Worm (Caenorhabditis elegans) whole organism, L2 larva: ENCODE measurements around the gene prmt-4.

Experiments
- C34F6.9 ChIP-seq: fragments of 150-350 bp; optimal IDR thresholded peaks from 2 replicates; lab custom pipeline; 2014; ENCODE audit warnings: missing biosample characterization, missing genetic modification characterization
- F13H6.1 ChIP-seq: sonication (generic microtip); optimal IDR thresholded peaks from 2 replicates; lab custom pipeline; 2016; ENCODE audit warnings: missing genetic modification characterization, missing compliant biosample characterization
- R02D3.7 ChIP-seq: fragments of 150-350 bp; optimal IDR thresholded peaks from 2 replicates; lab custom pipeline; 2014; ENCODE audit warnings: missing biosample characterization, missing genetic modification characterization
- ZK546.5 ChIP-seq: sonication (generic microtip); optimal IDR thresholded peaks from 2 replicates; lab custom pipeline; 2017; ENCODE audit warnings: missing biosample characterization, missing genetic modification characterization
- alr-1 ChIP-seq: fragments of 150-350 bp; optimal IDR thresholded peaks from 2 replicates; lab custom pipeline; 2014; ENCODE audit warnings: missing biosample characterization, missing genetic modification characterization
- aly-2 ChIP-seq: fragments of 150-350 bp; optimal IDR thresholded peaks from 2 replicates; lab custom pipeline; 2014; ENCODE audit warnings: missing biosample characterization, missing genetic modification characterization
- ama-1 ChIP-seq: fragments of 150-350 bp; optimal IDR thresholded peaks from 2 replicates; lab custom pipeline; 2018; ENCODE audit warnings: inconsistent platforms
- blmp-1 ChIP-seq: sonication (generic microtip); optimal IDR thresholded peaks from 2 replicates; lab custom pipeline; 2017; ENCODE audit warnings: missing genetic modification characterization, mild to moderate bottlenecking, missing compliant biosample characterization, antibody characterized with exemption, moderate library complexity; ENCODE audit not compliant: insufficient read depth
- ceh-16 ChIP-seq: fragments of 150-350 bp; optimal IDR thresholded peaks from 2 replicates; lab custom pipeline; 2014; ENCODE audit warnings: missing biosample characterization, missing genetic modification characterization
- ceh-82 ChIP-seq: fragments of 150-350 bp; optimal IDR thresholded peaks from 2 replicates; lab custom pipeline; 2014; ENCODE audit warnings: missing biosample characterization, missing genetic modification characterization
- crh-2 ChIP-seq: sonication (generic microtip); optimal IDR thresholded peaks from 2 replicates; lab custom pipeline; 2017; ENCODE audit warnings: missing biosample characterization, missing genetic modification characterization
- dmd-4 ChIP-seq: sonication (generic microtip); optimal IDR thresholded peaks from 2 replicates; lab custom pipeline; 2017; ENCODE audit warnings: missing biosample characterization, missing genetic modification characterization
- egl-27 ChIP-seq: sonication (generic microtip); optimal IDR thresholded peaks from 3 replicates; lab custom pipeline; 2017; ENCODE audit warnings: missing biosample characterization, missing genetic modification reagents, missing genetic modification characterization
- elt-1 ChIP-seq: fragments of 150-350 bp; optimal IDR thresholded peaks from 2 replicates; lab custom pipeline; 2014; ENCODE audit warnings: missing biosample characterization, missing genetic modification characterization
- elt-3 ChIP-seq: sonication (generic microtip); optimal IDR thresholded peaks from 2 replicates; lab custom pipeline; 2017; ENCODE audit warnings: missing biosample characterization, missing genetic modification characterization
- fos-1 ChIP-seq: fragments of 150-350 bp; optimal IDR thresholded peaks from 2 replicates; lab custom pipeline; 2014; ENCODE audit warnings: missing biosample characterization, missing genetic modification characterization
- gmeb-1 ChIP-seq: fragments of 150-350 bp; optimal IDR thresholded peaks from 2 replicates; lab custom pipeline; 2014; ENCODE audit warnings: missing biosample characterization, missing genetic modification characterization
- lin-11 ChIP-seq: fragments of 150-350 bp; sonication (generic microtip); optimal IDR thresholded peaks from 2 replicates; lab custom pipeline; 2014; ENCODE audit warnings: missing biosample characterization, missing genetic modification characterization, inconsistent platforms, mixed read lengths
- lin-13 ChIP-seq: fragments of 150-350 bp; optimal IDR thresholded peaks from 2 replicates; lab custom pipeline; 2014; ENCODE audit warnings: missing biosample characterization, missing genetic modification reagents, missing genetic modification characterization
- lin-39 ChIP-seq: fragments of 150-350 bp; optimal IDR thresholded peaks from 2 replicates; lab custom pipeline; 2014; ENCODE audit warnings: missing biosample characterization, missing genetic modification reagents, missing genetic modification characterization
- lsy-2 ChIP-seq, 2 experiments: fragments of 150-350 bp in 1 of 2; sonication (generic microtip) in 1 of 2; optimal IDR thresholded peaks; 2 replicates each; lab custom pipeline; 2014 to 2017; ENCODE audit warnings: missing biosample characterization in 2 of 2, missing genetic modification characterization in 2 of 2
- mab-5 ChIP-seq: fragments of 150-350 bp; optimal IDR thresholded peaks from 2 replicates; lab custom pipeline; 2014; ENCODE audit warnings: missing biosample characterization, missing genetic modification characterization
- mbf-1 ChIP-seq: sonication (generic microtip); optimal IDR thresholded peaks from 2 replicates; lab custom pipeline; 2017; ENCODE audit warnings: missing biosample characterization, missing genetic modification characterization
- nhr-10 ChIP-seq: sonication (generic microtip); optimal IDR thresholded peaks from 2 replicates; lab custom pipeline; 2017; ENCODE audit warnings: missing biosample characterization, missing genetic modification characterization
- nhr-11 ChIP-seq: fragments of 150-350 bp; optimal IDR thresholded peaks from 2 replicates; lab custom pipeline; 2014; ENCODE audit warnings: missing biosample characterization, missing genetic modification characterization
- nhr-12 ChIP-seq: fragments of 150-350 bp; optimal IDR thresholded peaks from 2 replicates; lab custom pipeline; 2014; ENCODE audit warnings: missing biosample characterization, missing genetic modification characterization
- nhr-21 ChIP-seq: fragments of 150-350 bp; optimal IDR thresholded peaks from 2 replicates; lab custom pipeline; 2014; ENCODE audit warnings: missing biosample characterization, missing genetic modification characterization
- nhr-23 ChIP-seq: fragments of 150-350 bp; optimal IDR thresholded peaks from 2 replicates; lab custom pipeline; 2014; ENCODE audit warnings: missing biosample characterization, missing genetic modification reagents, missing genetic modification characterization
- nhr-237 ChIP-seq: fragments of 150-350 bp; optimal IDR thresholded peaks from 2 replicates; lab custom pipeline; 2014; ENCODE audit warnings: missing biosample characterization, missing genetic modification characterization
- nhr-6 ChIP-seq: fragments of 150-350 bp; optimal IDR thresholded peaks from 2 replicates; lab custom pipeline; 2014; ENCODE audit warnings: missing biosample characterization, missing genetic modification characterization
- nhr-77 ChIP-seq: fragments of 150-350 bp; optimal IDR thresholded peaks from 2 replicates; lab custom pipeline; 2014; ENCODE audit warnings: missing biosample characterization, missing genetic modification characterization
- peb-1 ChIP-seq: fragments of 150-350 bp; optimal IDR thresholded peaks from 2 replicates; lab custom pipeline; 2014; ENCODE audit warnings: missing biosample characterization, missing genetic modification characterization
- sem-4 ChIP-seq: fragments of 150-350 bp; optimal IDR thresholded peaks from 2 replicates; lab custom pipeline; 2014; ENCODE audit warnings: missing biosample characterization, missing genetic modification reagents, missing genetic modification characterization
- skn-1 ChIP-seq: sonication (generic microtip); optimal IDR thresholded peaks from 2 replicates; lab custom pipeline; 2017; ENCODE audit warnings: missing biosample characterization, missing genetic modification characterization
- sma-9 ChIP-seq, 2 experiments: fragments of 150-350 bp in 1 of 2; sonication (generic microtip) in 1 of 2; optimal IDR thresholded peaks; 2 replicates each; lab custom pipeline; 2014 to 2016; ENCODE audit warnings: missing genetic modification characterization in 2 of 2, mild to moderate bottlenecking in 1 of 2, missing biosample characterization in 1 of 2, missing compliant biosample characterization in 1 of 2, missing genetic modification reagents in 1 of 2, moderate library complexity in 1 of 2
- unc-39 ChIP-seq: fragments of 150-350 bp; optimal IDR thresholded peaks from 2 replicates; lab custom pipeline; 2014; ENCODE audit warnings: missing biosample characterization, missing genetic modification characterization
- unc-55 ChIP-seq: fragments of 150-350 bp; sonication (generic microtip); optimal IDR thresholded peaks from 3 replicates; lab custom pipeline; 2014; ENCODE audit warnings: missing biosample characterization, missing genetic modification reagents, missing genetic modification characterization
- unc-62 ChIP-seq: fragments of 150-350 bp; optimal IDR thresholded peaks from 2 replicates; lab custom pipeline; 2014; ENCODE audit warnings: missing biosample characterization, missing genetic modification reagents, missing genetic modification characterization
- zag-1 ChIP-seq: fragments of 150-350 bp; optimal IDR thresholded peaks from 2 replicates; lab custom pipeline; 2014; ENCODE audit warnings: missing biosample characterization, missing genetic modification characterization
- ztf-1 ChIP-seq: fragments of 200-800 bp; sonication (Bioruptor generic); conservative IDR thresholded peaks from 2 replicates; pipeline ENCODE4 v1.3.6; 2022; ENCODE audit warnings: missing genetic modification characterization, missing compliant biosample characterization
- ztf-4 ChIP-seq: fragments of 150-350 bp; optimal IDR thresholded peaks from 2 replicates; lab custom pipeline; 2014; ENCODE audit warnings: missing biosample characterization, missing genetic modification characterization

The prmt-4 gene

DNA sequence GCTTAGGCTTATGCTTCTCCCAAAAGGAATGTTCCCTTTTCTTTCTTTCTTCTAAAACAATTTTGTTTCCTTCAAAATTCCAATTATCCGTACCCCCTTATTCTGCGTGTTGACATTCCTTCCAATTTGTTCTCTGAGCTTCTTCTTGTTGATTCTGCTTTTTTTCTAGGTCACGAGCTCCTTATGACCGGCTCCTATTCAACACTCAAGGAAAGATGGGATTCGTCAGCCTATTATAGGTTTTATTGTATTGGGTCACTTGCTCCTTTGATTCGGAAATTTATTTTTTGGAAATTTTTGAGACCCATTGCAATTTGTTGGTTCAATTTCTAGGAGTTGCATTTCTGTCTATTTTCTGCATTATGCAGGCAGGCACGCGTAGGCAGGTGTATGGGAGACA is 35.7 kb upstream of the prmt-4 start:
- TF ChIP-seq blmp-1 (tag; lab: Kevin White, UChicago) (no peak), skn-1 (tag; lab: Kevin White, UChicago) (no peak), lin-11 (tag; lab: Kevin White, UChicago) (no peak), ceh-82 (tag; lab: Kevin White, UChicago) (no peak), egl-27 (tag; lab: Kevin White, UChicago) (no peak), sem-4 (tag; lab: Kevin White, UChicago) (no peak), ztf-4 (tag; lab: Kevin White, UChicago) (no peak), nhr-23 (tag; lab: Kevin White, UChicago) (no peak), mab-5 (tag; lab: Kevin White, UChicago) (no peak), nhr-77 (no peak)

DNA sequence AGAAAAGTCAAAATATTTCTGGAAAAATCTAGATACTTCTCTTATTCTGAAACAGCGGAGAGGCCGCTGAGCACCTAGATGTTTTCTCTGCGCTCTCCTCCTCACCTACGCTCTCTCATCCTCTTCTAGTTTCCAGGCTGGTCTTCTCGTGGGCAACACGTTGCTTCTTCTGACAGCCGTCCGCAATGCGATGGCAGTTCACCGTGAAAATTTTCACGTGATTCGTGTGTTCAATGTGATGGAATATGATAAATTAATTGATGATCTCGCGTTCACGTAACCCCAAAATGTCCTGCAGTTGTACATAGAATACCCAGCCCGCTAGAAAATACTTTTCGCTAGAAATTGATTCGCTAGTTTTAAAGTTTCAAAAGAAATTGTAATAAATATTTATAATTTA is 30.1 kb upstream of the prmt-4 start:
- TF ChIP-seq nhr-23 (tag; lab: Kevin White, UChicago) (no peak), crh-2 (tag; lab: Kevin White, UChicago) (no peak), ZK546.5 (no peak), unc-39 (tag; lab: Kevin White, UChicago) (no peak)

DNA sequence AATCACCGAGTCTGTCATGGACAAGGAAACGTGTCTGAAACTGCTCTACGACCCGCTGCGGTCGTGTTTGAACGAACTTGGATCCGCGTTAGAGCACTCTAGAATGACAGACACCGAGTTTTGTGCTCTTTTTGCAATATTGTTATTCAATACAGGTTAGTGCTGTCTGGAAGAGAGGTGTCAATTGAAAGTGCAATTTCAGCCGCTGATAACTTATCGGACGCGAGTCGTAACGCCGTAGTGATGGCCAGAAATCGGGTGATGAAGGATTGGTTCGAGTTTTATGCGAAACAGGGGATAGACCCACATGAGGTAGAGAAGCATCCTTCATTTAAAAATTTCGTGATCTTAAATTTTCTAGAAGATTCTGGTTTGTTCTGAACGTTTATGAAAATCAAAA is 28.4 kb upstream of the prmt-4 start:
- no peak for TF ChIP-seq lsy-2 (tag; optimal IDR thresholded peaks at IDR 0.05; lab: Kevin White, UChicago)
- TF ChIP-seq mbf-1 (tag; lab: Kevin White, UChicago), result no peak
- no peak for TF ChIP-seq sma-9 (GFP tag; optimal IDR thresholded peaks at IDR 0.05; lab: Kevin White, UChicago)
- TF ChIP-seq sma-9 (tag; optimal IDR thresholded peaks at IDR 0.05; lab: Kevin White, UChicago), result no peak
- TF ChIP-seq C34F6.9 (tag; lab: Kevin White, UChicago), result no peak
- no peak for TF ChIP-seq nhr-23 (tag; lab: Kevin White, UChicago)
- TF ChIP-seq ztf-4 (tag; lab: Kevin White, UChicago), result no peak
- no peak for TF ChIP-seq aly-2 (tag; lab: Kevin White, UChicago)
- no peak for TF ChIP-seq ama-1 (lab: Kevin White, UChicago)
- TF ChIP-seq nhr-21 (tag; lab: Kevin White, UChicago), result no peak
- no peak for TF ChIP-seq nhr-12 (tag; lab: Kevin White, UChicago)
- no peak for TF ChIP-seq F13H6.1 (tag; lab: Kevin White, UChicago)
- no peak for TF ChIP-seq elt-1
- TF ChIP-seq peb-1, result no peak

DNA sequence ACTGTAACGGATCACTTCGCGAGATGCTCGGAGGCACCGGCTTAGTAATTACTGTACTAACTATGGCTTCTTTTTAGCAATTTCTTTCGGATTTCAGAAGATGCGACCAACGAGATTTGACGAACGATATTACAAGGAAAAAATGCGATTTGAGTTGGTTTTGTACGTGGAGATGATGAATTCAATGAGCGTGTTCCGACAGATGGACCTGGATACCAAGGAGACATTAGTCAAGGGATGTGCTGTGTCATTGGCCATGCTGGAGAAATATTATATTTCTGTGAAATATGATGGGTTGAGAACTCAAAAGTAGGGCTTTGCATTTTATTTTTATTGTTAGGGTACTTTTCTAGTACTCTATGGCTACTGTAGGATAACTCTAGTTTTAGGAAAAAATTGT is 27.2 kb upstream of the prmt-4 start:
- TF ChIP-seq R02D3.7 (no peak), unc-55 (GFP tag; lab: Kevin White, UChicago) (no peak), dmd-4 (no peak), lsy-2 (tag; optimal IDR thresholded peaks at IDR 0.05; lab: Kevin White, UChicago) (no peak), ztf-1 (GFP tag; lab: Robert Waterston, UW) (no peak), ceh-16 (tag; lab: Kevin White, UChicago) (no peak), crh-2 (tag; lab: Kevin White, UChicago) (no peak), zag-1 (no peak), lin-13 (GFP tag; lab: Kevin White, UChicago) (no peak), unc-39 (tag; lab: Kevin White, UChicago) (no peak), ztf-4 (tag; lab: Kevin White, UChicago) (no peak), nhr-10 (tag; lab: Kevin White, UChicago) (no peak), elt-3 (tag; lab: Kevin White, UChicago) (no peak), fos-1 (tag; lab: Kevin White, UChicago) (no peak)

DNA sequence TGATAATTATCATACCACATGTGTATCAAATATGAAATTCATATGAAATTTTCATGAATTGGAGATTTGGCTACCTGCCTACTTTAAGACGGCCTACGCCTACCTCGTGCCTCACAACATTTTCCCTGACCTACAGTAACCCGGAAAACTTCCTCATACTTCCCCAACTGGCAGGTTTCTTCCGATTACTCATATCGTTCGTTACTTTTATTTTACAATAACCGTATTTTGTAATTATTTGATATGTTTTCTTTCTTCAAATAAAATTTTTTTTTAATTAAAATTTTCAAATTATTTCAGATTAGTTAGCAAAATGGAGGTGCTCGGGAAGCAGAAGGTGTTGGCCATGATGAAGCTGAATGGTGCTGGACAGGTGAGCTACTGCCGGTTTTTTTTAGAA is 23.8 kb upstream of the prmt-4 start, which contains the start of gene nhr-76:
Gene nhr-76, plus strand, starts transcription at position 301 of the 400 bp plus-strand sequence.
- no peak for TF ChIP-seq elt-1
- no peak for TF ChIP-seq ztf-4 (tag; lab: Kevin White, UChicago)
- TF ChIP-seq nhr-6 (tag; lab: Kevin White, UChicago), result no peak
- TF ChIP-seq peb-1, result no peak
- no peak for TF ChIP-seq C34F6.9 (tag; lab: Kevin White, UChicago)
- TF ChIP-seq alr-1 (tag; lab: Kevin White, UChicago), result no peak
- TF ChIP-seq lin-39, result no peak
- no peak for TF ChIP-seq egl-27 (tag; lab: Kevin White, UChicago)
- no peak for TF ChIP-seq zag-1
- TF ChIP-seq crh-2 (tag; lab: Kevin White, UChicago), result no peak
- no peak for TF ChIP-seq nhr-10 (tag; lab: Kevin White, UChicago)
- no peak for TF ChIP-seq ZK546.5
- no peak for TF ChIP-seq unc-55 (GFP tag; lab: Kevin White, UChicago)
- TF ChIP-seq unc-62 (GFP tag; lab: Kevin White, UChicago), result no peak
- TF ChIP-seq F13H6.1 (tag; lab: Kevin White, UChicago), result no peak
- TF ChIP-seq nhr-11 (tag; lab: Kevin White, UChicago), result no peak
- TF ChIP-seq nhr-23 (tag; lab: Kevin White, UChicago), result no peak
- no peak for TF ChIP-seq gmeb-1
- TF ChIP-seq nhr-237 (tag; lab: Kevin White, UChicago), result no peak
- no peak for TF ChIP-seq unc-39 (tag; lab: Kevin White, UChicago)
